Fruit fly (Drosophila melanogaster): ENCODE results near the gene CG4572.
A peak's percentile ranks its signal among the peaks of the same experiment; 100 is the strongest.

The CG4572 gene

DNA sequence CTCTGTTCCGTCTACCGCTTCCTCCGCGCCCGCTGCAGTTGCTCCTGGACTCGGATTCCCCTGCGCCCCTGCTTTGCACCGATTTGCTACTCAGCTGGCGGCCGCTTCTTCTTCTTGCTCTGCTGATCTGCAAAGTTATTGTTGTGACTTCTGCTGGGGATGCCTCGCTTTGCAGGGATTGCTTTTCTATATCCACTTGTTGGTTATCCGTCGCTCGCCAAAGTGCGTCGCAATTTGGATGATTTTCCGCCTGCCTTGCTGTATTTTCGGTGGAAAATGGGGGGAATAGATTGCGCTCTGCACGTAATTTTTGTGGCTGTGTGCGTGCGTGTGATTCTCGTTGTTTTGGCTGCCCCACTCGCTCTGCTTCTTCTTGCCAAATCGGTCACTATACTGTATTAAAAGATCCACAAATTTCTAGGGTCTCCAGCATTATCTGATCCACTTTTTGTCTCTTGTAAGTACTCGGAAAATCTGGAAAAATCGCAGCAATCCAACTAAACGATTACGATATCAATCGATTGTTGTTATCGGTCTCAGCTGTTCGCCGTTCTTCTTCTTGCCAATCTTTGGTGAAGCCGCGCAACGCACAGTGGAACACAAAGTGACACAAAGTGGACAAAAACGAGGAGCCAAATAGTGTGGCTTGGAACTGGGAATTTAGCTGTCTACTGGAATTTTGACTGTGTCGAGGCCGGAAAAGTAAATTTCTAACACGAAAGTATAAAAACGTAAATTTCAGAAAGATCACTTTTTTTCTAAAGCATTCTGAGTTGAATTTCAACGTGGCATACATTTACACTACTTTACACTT, 38.9 kb upstream of the CG4572 start, which contains the start of gene ClpX (continued):
- TF ChIP-seq CG17186 (GFP tag; optimal IDR thresholded peaks at IDR 0.05): peak; percentile 81
- TF ChIP-seq eyg (GFP tag; optimal IDR thresholded peaks at IDR 0.05): no peak
- TF ChIP-seq CG14441 (GFP tag; IDR thresholded peaks at IDR 0.05): no peak
- no peak for TF ChIP-seq zf30C (GFP tag; optimal IDR thresholded peaks at IDR 0.05)
- no peak for TF ChIP-seq CG9817 (tag; optimal IDR thresholded peaks at IDR 0.05)
- peak; percentile 7 for TF ChIP-seq CG12391 (tag; optimal IDR thresholded peaks at IDR 0.05)
- TF ChIP-seq inv (GFP tag; IDR thresholded peaks at IDR 0.05; ENCODE audit: partially characterized antibody): peak; percentile 45
- TF ChIP-seq luna (GFP tag; optimal IDR thresholded peaks at IDR 0.05): no peak
- TF ChIP-seq Mad (GFP tag; optimal IDR thresholded peaks at IDR 0.05): no peak
- no peak for TF ChIP-seq CG7357 (GFP tag; IDR thresholded peaks at IDR 0.05)
- TF ChIP-seq Lim3 (GFP tag; IDR thresholded peaks at IDR 0.05): no peak
- TF ChIP-seq amos (GFP tag; IDR thresholded peaks at IDR 0.05; ENCODE audit: partially characterized antibody): peak; percentile 65; the same call in 1 of the 2 replicates
- peak; percentile 8 for TF ChIP-seq CG7839 (tag; optimal IDR thresholded peaks at IDR 0.05)
- TF ChIP-seq kni (GFP tag; optimal IDR thresholded peaks at IDR 0.05): no peak
- no peak for TF ChIP-seq dpn (GFP tag; optimal IDR thresholded peaks at IDR 0.05)
- no peak for TF ChIP-seq ap (GFP tag; IDR thresholded peaks at IDR 0.05)
- no peak for TF ChIP-seq ham (GFP tag; IDR thresholded peaks at IDR 0.05)
- TF ChIP-seq croc (GFP tag; conservative IDR thresholded peaks at IDR 0.05): no peak
- TF ChIP-seq oc (tag; optimal IDR thresholded peaks at IDR 0.05): no peak
- TF ChIP-seq B-H1 (GFP tag; IDR thresholded peaks at IDR 0.05): no peak
- peak; percentile 73; the same call in 2 of the 3 replicates for TF ChIP-seq mld (GFP tag; IDR thresholded peaks at IDR 0.05; ENCODE audit: partially characterized antibody)
- no peak for TF ChIP-seq CG11398 (GFP tag; optimal IDR thresholded peaks at IDR 0.05)
- TF ChIP-seq ci (GFP tag; IDR thresholded peaks at IDR 0.05): no peak
- peak; percentile 69 for TF ChIP-seq Scr (GFP tag; IDR thresholded peaks at IDR 0.05; ENCODE audit: partially characterized antibody)
- no peak for TF ChIP-seq CG1233 (GFP tag; optimal IDR thresholded peaks at IDR 0.05)
- TF ChIP-seq CG14667 (GFP tag; IDR thresholded peaks at IDR 0.05): no peak
- no peak for TF ChIP-seq zfh2 (GFP tag; optimal IDR thresholded peaks at IDR 0.05)
- TF ChIP-seq CG4282 (GFP tag; optimal IDR thresholded peaks at IDR 0.05): peak; percentile 42
- TF ChIP-seq p53 (GFP tag; optimal IDR thresholded peaks at IDR 0.05): no peak
- no peak for TF ChIP-seq CG16815 (GFP tag; optimal IDR thresholded peaks at IDR 0.05)
- peak; percentile 28 for TF ChIP-seq Nf-YC (tag; optimal IDR thresholded peaks at IDR 0.05)
- TF ChIP-seq Eip74EF (GFP tag; optimal IDR thresholded peaks at IDR 0.05): no peak
- peak; percentile 78 for TF ChIP-seq unc-4 (GFP tag; IDR thresholded peaks at IDR 0.05; ENCODE audit: partially characterized antibody)
- TF ChIP-seq CG30431 (GFP tag; optimal IDR thresholded peaks at IDR 0.05): no peak
- TF ChIP-seq emc (GFP tag; optimal IDR thresholded peaks at IDR 0.05): no peak
- no peak for TF ChIP-seq esg (GFP tag; conservative IDR thresholded peaks at IDR 0.05)
- TF ChIP-seq ac (GFP tag; optimal IDR thresholded peaks at IDR 0.05): no peak
- TF ChIP-seq Hsf (GFP tag; optimal IDR thresholded peaks at IDR 0.05): no peak
- TF ChIP-seq CG17361 (GFP tag; IDR thresholded peaks at IDR 0.05): no peak
- no peak for TF ChIP-seq bowl (GFP tag; IDR thresholded peaks at IDR 0.05)
- TF ChIP-seq ind (GFP tag; optimal IDR thresholded peaks at IDR 0.05): no peak
- no peak for TF ChIP-seq CG1792 (GFP tag; optimal IDR thresholded peaks at IDR 0.05)
- TF ChIP-seq CG7963 (GFP tag; IDR thresholded peaks at IDR 0.05; ENCODE audit: partially characterized antibody): no peak
- TF ChIP-seq gce (GFP tag; IDR thresholded peaks at IDR 0.05): no peak
- TF ChIP-seq crol (GFP tag; IDR thresholded peaks at IDR 0.05): peak; percentile 70
- no peak for TF ChIP-seq CG5245 (GFP tag; optimal IDR thresholded peaks at IDR 0.05)
- TF ChIP-seq bbx (GFP tag; IDR thresholded peaks at IDR 0.05; ENCODE audit: partially characterized antibody): peak; percentile 77
- TF ChIP-seq grn (GFP tag; optimal IDR thresholded peaks at IDR 0.05): no peak
- no peak for TF ChIP-seq HLH54F (GFP tag; optimal IDR thresholded peaks at IDR 0.05)
- TF ChIP-seq CG1529 (GFP tag; optimal IDR thresholded peaks at IDR 0.05): no peak
